Worm (Caenorhabditis elegans) whole organism, L4 larva: ENCODE measurements around the gene sdz-19.

Experiments
- F44E2.7 ChIP-seq: fragments of 200-800 bp; sonication (Bioruptor generic); IDR thresholded peaks from 2 replicates; pipeline ENCODE4 v2.1.2; 2022; ENCODE audit warnings: missing genetic modification characterization, missing compliant biosample characterization
- F49E8.2 ChIP-seq: sonication (generic microtip); optimal IDR thresholded peaks from 2 replicates; lab custom pipeline; 2016; ENCODE audit warnings: missing compliant biosample characterization, mild to moderate bottlenecking, missing genetic modification characterization, borderline replicate concordance
- R02D3.7 ChIP-seq: fragments of 150-350 bp; sonication (generic microtip); optimal IDR thresholded peaks from 3 replicates; lab custom pipeline; 2014; ENCODE audit warnings: missing biosample characterization, missing genetic modification characterization
- T20F7.1 ChIP-seq: fragments of 200-800 bp; sonication (Bioruptor generic); optimal IDR thresholded peaks from 2 replicates; lab custom pipeline; 2018; ENCODE audit warnings: mild to moderate bottlenecking, missing genetic modification characterization, missing compliant biosample characterization
- T26A8.4 ChIP-seq: fragments of 200-800 bp; sonication (Bioruptor generic); IDR thresholded peaks from 2 replicates; pipeline ENCODE4 v1.3.6; 2022; ENCODE audit warnings: missing genetic modification characterization, missing compliant biosample characterization
- Y75B8A.6 ChIP-seq: fragments of 200-800 bp; sonication (Bioruptor generic); IDR thresholded peaks from 2 replicates; pipeline ENCODE4 v1.3.6; 2022; ENCODE audit warnings: missing genetic modification reagents, missing genetic modification characterization, missing compliant biosample characterization
- aha-1 ChIP-seq: fragments of 150-350 bp; peaks from one replicate; lab custom pipeline; 2014; ENCODE audit warnings: missing biosample characterization, missing genetic modification characterization
- aly-2 ChIP-seq: sonication (generic microtip); optimal IDR thresholded peaks from 2 replicates; lab custom pipeline; 2018; ENCODE audit warnings: missing biosample characterization, missing genetic modification characterization
- ama-1 ChIP-seq: fragments of 150-350 bp; optimal IDR thresholded peaks from 2 replicates; lab custom pipeline; 2014; ENCODE audit warnings: inconsistent platforms, mixed read lengths
- ceh-20 ChIP-seq: fragments of 200-800 bp; sonication (Bioruptor generic); IDR thresholded peaks from 2 replicates; pipeline ENCODE4 v1.3.6; 2022; ENCODE audit warnings: missing genetic modification reagents, missing genetic modification characterization, missing compliant biosample characterization
- ceh-44 ChIP-seq: fragments of 200-800 bp; sonication (Bioruptor generic); IDR thresholded peaks from 2 replicates; pipeline ENCODE4 v1.3.6; 2022; ENCODE audit warnings: missing genetic modification reagents, missing genetic modification characterization, missing compliant biosample characterization
- ceh-62 ChIP-seq: sonication (generic microtip); optimal IDR thresholded peaks from 2 replicates; lab custom pipeline; 2017; ENCODE audit warnings: missing biosample characterization, missing genetic modification characterization
- ceh-82 ChIP-seq: sonication (generic microtip); optimal IDR thresholded peaks from 2 replicates; lab custom pipeline; 2017; ENCODE audit warnings: missing biosample characterization, missing genetic modification characterization
- ctbp-1 ChIP-seq: fragments of 200-800 bp; sonication (Bioruptor generic); IDR thresholded peaks from 2 replicates; pipeline ENCODE4 v1.3.6; 2022; ENCODE audit warnings: missing genetic modification reagents, missing genetic modification characterization, missing compliant biosample characterization
- daf-12 ChIP-seq: fragments of 150-350 bp; optimal IDR thresholded peaks from 2 replicates; lab custom pipeline; 2014; ENCODE audit warnings: missing biosample characterization, missing genetic modification reagents, missing genetic modification characterization
- daf-16 ChIP-seq, 3 experiments: sonication (generic microtip); optimal IDR thresholded peaks; 2 replicates each; lab custom pipeline; 2016 to 2017; ENCODE audit warnings: missing genetic modification characterization in 3 of 3, missing genetic modification reagents in 3 of 3, mild to moderate bottlenecking in 2 of 3, missing compliant biosample characterization in 2 of 3, missing biosample characterization in 1 of 3, moderate library complexity in 1 of 3
- daf-19 ChIP-seq: fragments of 200-800 bp; sonication (Bioruptor generic); conservative IDR thresholded peaks from 2 replicates; pipeline ENCODE4 v1.3.6; 2022; ENCODE audit warnings: missing genetic modification characterization, missing compliant biosample characterization
- daf-8 ChIP-seq: fragments of 200-800 bp; sonication (Bioruptor generic); IDR thresholded peaks from 2 replicates; pipeline ENCODE4 v1.3.6; 2022; ENCODE audit warnings: missing genetic modification characterization, missing compliant biosample characterization
- dmd-6 ChIP-seq: fragments of 200-800 bp; sonication (Bioruptor generic); IDR thresholded peaks from 2 replicates; pipeline ENCODE4 v1.3.6; 2022; ENCODE audit warnings: missing genetic modification reagents, missing genetic modification characterization, missing compliant biosample characterization
- dmd-8 ChIP-seq: fragments of 200-800 bp; sonication (Bioruptor generic); IDR thresholded peaks from 2 replicates; pipeline ENCODE4 v1.3.6; 2022; ENCODE audit warnings: missing genetic modification characterization, missing compliant biosample characterization
- dpl-1 ChIP-seq: fragments of 150-350 bp; optimal IDR thresholded peaks from 2 replicates; lab custom pipeline; 2014; ENCODE audit warnings: missing biosample characterization, missing genetic modification reagents, missing genetic modification characterization
- duxl-1 ChIP-seq: sonication (generic microtip); optimal IDR thresholded peaks from 2 replicates; lab custom pipeline; 2016; ENCODE audit warnings: mild to moderate bottlenecking, missing genetic modification characterization, moderate library complexity, missing compliant biosample characterization; ENCODE audit not compliant: poor library complexity
- egl-27 ChIP-seq: sonication (generic microtip); optimal IDR thresholded peaks from 3 replicates; lab custom pipeline; 2017; ENCODE audit warnings: missing biosample characterization, missing genetic modification reagents, missing genetic modification characterization
- egl-43 ChIP-seq: fragments of 200-800 bp; sonication (Bioruptor generic); IDR thresholded peaks from 2 replicates; pipeline ENCODE4 v1.3.6; 2022; ENCODE audit warnings: missing genetic modification reagents, missing genetic modification characterization, missing compliant biosample characterization
- fkh-10 ChIP-seq: fragments of 150-350 bp; optimal IDR thresholded peaks from 2 replicates; lab custom pipeline; 2014; ENCODE audit warnings: missing biosample characterization, missing genetic modification reagents, missing genetic modification characterization
- fos-1 ChIP-seq: fragments of 150-350 bp; optimal IDR thresholded peaks from 2 replicates; lab custom pipeline; 2014; ENCODE audit warnings: missing biosample characterization, missing genetic modification characterization
- hlh-30 ChIP-seq: sonication (generic microtip); optimal IDR thresholded peaks from 2 replicates; lab custom pipeline; 2017; ENCODE audit warnings: antibody characterized with exemption, mild to moderate bottlenecking, missing genetic modification characterization, missing compliant biosample characterization; ENCODE audit not compliant: insufficient read depth
- hmg-1.1 ChIP-seq: fragments of 200-800 bp; sonication (Bioruptor generic); IDR thresholded peaks from 2 replicates; pipeline ENCODE4 v1.3.6; 2022; ENCODE audit warnings: missing genetic modification reagents, missing genetic modification characterization, missing compliant biosample characterization
- lim-7 ChIP-seq: fragments of 200-800 bp; sonication (Bioruptor generic); IDR thresholded peaks from 2 replicates; pipeline ENCODE4 v1.3.6; 2022; ENCODE audit warnings: missing genetic modification characterization, missing compliant biosample characterization
- lin-1 ChIP-seq: fragments of 200-800 bp; sonication (Bioruptor generic); IDR thresholded peaks from 2 replicates; pipeline ENCODE4 v1.3.6; 2022; ENCODE audit warnings: missing genetic modification reagents, missing genetic modification characterization, missing compliant biosample characterization
- lin-13 ChIP-seq: fragments of 150-350 bp; optimal IDR thresholded peaks from 2 replicates; lab custom pipeline; 2014; ENCODE audit warnings: missing biosample characterization, missing genetic modification reagents, missing genetic modification characterization
- lin-15B ChIP-seq: fragments of 150-350 bp; sonication (generic microtip); optimal IDR thresholded peaks from 3 replicates; lab custom pipeline; 2014; ENCODE audit warnings: missing biosample characterization, missing genetic modification characterization
- lin-38 ChIP-seq: fragments of 200-800 bp; sonication (Bioruptor generic); IDR thresholded peaks from 2 replicates; pipeline ENCODE4 v1.3.6; 2022; ENCODE audit warnings: missing genetic modification reagents, missing genetic modification characterization, missing compliant biosample characterization
- lsy-2 ChIP-seq, 2 experiments: fragments of 150-350 bp in 1 of 2; sonication (generic microtip) in 1 of 2; optimal IDR thresholded peaks; 2 replicates each; lab custom pipeline; 2014 to 2017; ENCODE audit warnings: missing biosample characterization in 2 of 2, missing genetic modification characterization in 2 of 2
- madf-9 ChIP-seq: fragments of 200-800 bp; sonication (Bioruptor generic); conservative IDR thresholded peaks from 2 replicates; pipeline ENCODE4 v1.3.6; 2022; ENCODE audit warnings: missing genetic modification reagents, missing genetic modification characterization, missing compliant biosample characterization
- mdt-29 ChIP-seq: fragments of 200-800 bp; sonication (Bioruptor generic); IDR thresholded peaks from 2 replicates; pipeline ENCODE4 v1.3.6; 2022; ENCODE audit warnings: missing genetic modification reagents, missing genetic modification characterization, missing compliant biosample characterization
- mes-2 ChIP-seq: sonication (generic microtip); optimal IDR thresholded peaks from 2 replicates; lab custom pipeline; 2016; ENCODE audit warnings: missing genotype, mild to moderate bottlenecking, missing genetic modification characterization, missing compliant biosample characterization; ENCODE audit not compliant: poor library complexity, severe bottlenecking
- mxl-3 ChIP-seq: fragments of 200-800 bp; sonication (Bioruptor generic); optimal IDR thresholded peaks from 2 replicates; lab custom pipeline; 2018; ENCODE audit warnings: mild to moderate bottlenecking, missing genetic modification characterization, missing compliant biosample characterization
- nhr-10 ChIP-seq: fragments of 150-350 bp; optimal IDR thresholded peaks from 2 replicates; lab custom pipeline; 2014; ENCODE audit warnings: missing biosample characterization, missing genetic modification characterization
- nhr-11 ChIP-seq: fragments of 150-350 bp; optimal IDR thresholded peaks from 2 replicates; lab custom pipeline; 2014; ENCODE audit warnings: missing biosample characterization, missing genetic modification characterization
- nhr-25 ChIP-seq: sonication (generic microtip); optimal IDR thresholded peaks from 2 replicates; lab custom pipeline; 2017; ENCODE audit warnings: missing genetic modification characterization, mild to moderate bottlenecking, missing compliant biosample characterization, antibody characterized with exemption, moderate library complexity, borderline replicate concordance; ENCODE audit not compliant: insufficient read depth
- nhr-28 ChIP-seq: fragments of 150-350 bp; optimal IDR thresholded peaks from 2 replicates; lab custom pipeline; 2014; ENCODE audit warnings: missing biosample characterization, missing genetic modification characterization
- nhr-77 ChIP-seq: fragments of 150-350 bp; optimal IDR thresholded peaks from 2 replicates; lab custom pipeline; 2014; ENCODE audit warnings: missing biosample characterization, missing genetic modification characterization
- skn-1 ChIP-seq: fragments of 150-350 bp; optimal IDR thresholded peaks from 2 replicates; lab custom pipeline; 2014; ENCODE audit warnings: missing biosample characterization, missing genetic modification characterization
- tra-1 ChIP-seq: fragments of 200-800 bp; sonication (Bioruptor generic); IDR thresholded peaks from 2 replicates; pipeline ENCODE4 v1.3.6; 2022; ENCODE audit warnings: missing genetic modification reagents, missing genetic modification characterization, missing compliant biosample characterization
- unc-39 ChIP-seq: sonication (generic microtip); optimal IDR thresholded peaks from 2 replicates; lab custom pipeline; 2017; ENCODE audit warnings: missing biosample characterization, missing genetic modification characterization
- zag-1 ChIP-seq: fragments of 150-350 bp; optimal IDR thresholded peaks from 2 replicates; lab custom pipeline; 2014; ENCODE audit warnings: missing biosample characterization, missing genetic modification characterization
- zfp-2 ChIP-seq: sonication (generic microtip); optimal IDR thresholded peaks from 2 replicates; lab custom pipeline; 2016; ENCODE audit warnings: mild to moderate bottlenecking, missing genetic modification characterization, missing compliant biosample characterization

Gene sdz-19

ce11 chrX:12518469-12518868 is 15.3 kb upstream of the sdz-19 start (continued):
- TF ChIP-seq zag-1 (tag; lab: Kevin White, UChicago) (no peak), nhr-28 (tag; lab: Kevin White, UChicago) (peak; percentile 96), mdt-29 (GFP tag; lab: Robert Waterston, UW) (0 out of 2 replicates have a peak, but pooled peaks have one; percentile 60), lin-1 (GFP tag; lab: Robert Waterston, UW) (peak; percentile 76; the same call in 1 of the 2 replicates), unc-39 (tag; lab: Kevin White, UChicago) (no peak), hlh-30 (peak; percentile 10), skn-1 (tag; lab: Kevin White, UChicago) (no peak), T26A8.4 (GFP tag; lab: Robert Waterston, UW) (no peak), lin-13 (GFP tag; lab: Kevin White, UChicago) (no peak)

DNA sequence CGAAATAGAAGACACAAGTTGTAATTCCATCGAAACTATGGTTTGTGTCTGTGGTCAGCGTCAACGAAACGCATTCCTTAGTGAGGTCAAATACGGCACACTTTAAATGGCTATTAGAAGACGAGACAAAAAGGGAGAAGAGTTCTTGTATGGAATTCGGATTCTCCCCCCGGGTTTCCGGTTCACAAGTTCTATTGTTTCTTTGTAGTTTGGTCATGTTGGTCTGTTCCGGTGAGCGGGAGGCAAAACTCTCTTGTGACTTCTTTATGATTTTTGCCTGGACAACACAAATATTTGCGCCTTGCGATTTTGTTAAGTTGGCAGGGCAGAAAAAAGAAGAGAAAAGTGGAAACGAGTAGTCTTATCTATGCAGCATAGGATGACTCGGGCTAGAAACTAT is 14.7 kb upstream of the sdz-19 start:
- TF ChIP-seq hlh-30 = peak; percentile 37
- no peak for TF ChIP-seq madf-9 (GFP tag; lab: Robert Waterston, UW)
- TF ChIP-seq Y75B8A.6 = 0 out of 2 replicates have a peak, but pooled peaks have one; percentile 11
- no peak for TF ChIP-seq lin-15B (tag; lab: Kevin White, UChicago)
- no peak for TF ChIP-seq ceh-82 (tag; lab: Kevin White, UChicago)
- TF ChIP-seq mdt-29 (GFP tag; lab: Robert Waterston, UW) = no peak
- no peak for TF ChIP-seq ctbp-1 (GFP tag; lab: Robert Waterston, UW)
- no peak for TF ChIP-seq mxl-3 (GFP tag; lab: Kevin White, UChicago)
- no peak for TF ChIP-seq fkh-10 (GFP tag; lab: Kevin White, UChicago)
- TF ChIP-seq zfp-2 (tag; lab: Kevin White, UChicago) = no peak
- TF ChIP-seq nhr-11 (tag; lab: Kevin White, UChicago) = peak; percentile 21
- peak; percentile 36 for TF ChIP-seq dmd-6 (GFP tag; lab: Robert Waterston, UW)
- peak; percentile 23 for TF ChIP-seq ama-1 (lab: Kevin White, UChicago)
- TF ChIP-seq ceh-44 = no peak
- peak; percentile 34 for TF ChIP-seq mes-2
- TF ChIP-seq dmd-8 (GFP tag; lab: Robert Waterston, UW) = no peak
- TF ChIP-seq tra-1 = 0 out of 2 replicates have a peak, but pooled peaks have one; percentile 62
- no peak for TF ChIP-seq F49E8.2 (tag; lab: Kevin White, UChicago)
- peak in 1 of 2 experiments; percentile 7 for TF ChIP-seq lsy-2 (tag; optimal IDR thresholded peaks at IDR 0.05; lab: Kevin White, UChicago)
- peak; percentile 86 for TF ChIP-seq aha-1 (tag; lab: Kevin White, UChicago)

- TF ChIP-seq R02D3.7 (no peak), nhr-25 (tag; lab: Kevin White, UChicago) (no peak), lim-7 (GFP tag; lab: Robert Waterston, UW) (no peak), daf-16 (GFP tag; optimal IDR thresholded peaks at IDR 0.05; lab: Kevin White, UChicago) (peak in 1 of 2 experiments; percentile 7), daf-16 (tag; optimal IDR thresholded peaks at IDR 0.05; lab: Kevin White, UChicago) (peak; percentile 71), egl-27 (tag; lab: Kevin White, UChicago) (no peak), egl-43 (no peak), T20F7.1 (GFP tag; lab: Kevin White, UChicago) (no peak), mes-2 (peak; percentile 22), mxl-3 (GFP tag; lab: Kevin White, UChicago) (no peak), daf-12 (tag; lab: Kevin White, UChicago) (no peak), daf-19 (GFP tag; lab: Robert Waterston, UW) (0 out of 2 replicates have a peak, but pooled peaks have one; percentile 24), nhr-10 (no peak), daf-8 (GFP tag; lab: Robert Waterston, UW) (no peak), zfp-2 (tag; lab: Kevin White, UChicago) (no peak), aly-2 (tag; lab: Kevin White, UChicago) (no peak), ceh-20 (peak; percentile 46; the same call in 1 of the 2 replicates), fos-1 (tag; lab: Kevin White, UChicago) (no peak), ceh-82 (tag; lab: Kevin White, UChicago) (no peak), hmg-1.1 (GFP tag; lab: Robert Waterston, UW) (peak; percentile 14; the same call in 1 of the 2 replicates), hlh-30 (peak; percentile 82), lin-38 (GFP tag; lab: Robert Waterston, UW) (no peak), nhr-77 (tag; lab: Kevin White, UChicago) (peak; percentile 40), ceh-62 (tag; lab: Kevin White, UChicago) (no peak), duxl-1 (tag; lab: Kevin White, UChicago) (no peak), F44E2.7 (GFP tag; lab: Robert Waterston, UW) (no peak), dpl-1 (GFP tag; lab: Kevin White, UChicago) (peak; percentile 21)
Measured at ce11 chrX:12517307-12517706, 14.2 kb upstream of the sdz-19 start.
